Fruit fly (Drosophila melanogaster) whole organism, wandering third instar larva: ENCODE measurements around the gene TrissinR.

Experiments used
- OdsH ChIP-seq: fragments of 200-800 bp; sonication (Bioruptor generic); optimal IDR thresholded peaks from 2 replicates; lab custom pipeline; 2016; ENCODE audit warnings: missing biosample characterization, mild to moderate bottlenecking, missing genetic modification characterization
- br ChIP-seq: fragments of 200-800 bp; sonication (Bioruptor generic); optimal IDR thresholded peaks from 2 replicates; lab custom pipeline; 2016; ENCODE audit warnings: missing biosample characterization, missing genetic modification characterization
- brk ChIP-seq: fragments of 200-800 bp; sonication (Bioruptor generic); optimal IDR thresholded peaks from 2 replicates; lab custom pipeline; 2016; ENCODE audit warnings: missing biosample characterization, mild to moderate bottlenecking, missing genetic modification characterization
- foxo ChIP-seq, 2 experiments: fragments of 200-800 bp; sonication (Bioruptor generic); optimal IDR thresholded peaks; 2 replicates in 1 of 2; 3 replicates in 1 of 2; lab custom pipeline; 2016 to 2017; ENCODE audit warnings: missing biosample characterization in 2 of 2, missing genetic modification characterization in 2 of 2
- fru ChIP-seq: fragments of 200-800 bp; sonication (Bioruptor generic); optimal IDR thresholded peaks from 3 replicates; lab custom pipeline; 2016; ENCODE audit warnings: missing biosample characterization, mild to moderate bottlenecking, missing genetic modification characterization
- psq ChIP-seq: fragments of 200-800 bp; sonication (Bioruptor generic); optimal IDR thresholded peaks from 3 replicates; lab custom pipeline; 2017; ENCODE audit warnings: missing biosample characterization, mild to moderate bottlenecking, missing genetic modification characterization, moderate library complexity
- rgr ChIP-seq: fragments of 200-800 bp; sonication (Bioruptor generic); optimal IDR thresholded peaks from 3 replicates; lab custom pipeline; 2016; ENCODE audit warnings: missing biosample characterization, mild to moderate bottlenecking, missing genetic modification characterization

DNA sequence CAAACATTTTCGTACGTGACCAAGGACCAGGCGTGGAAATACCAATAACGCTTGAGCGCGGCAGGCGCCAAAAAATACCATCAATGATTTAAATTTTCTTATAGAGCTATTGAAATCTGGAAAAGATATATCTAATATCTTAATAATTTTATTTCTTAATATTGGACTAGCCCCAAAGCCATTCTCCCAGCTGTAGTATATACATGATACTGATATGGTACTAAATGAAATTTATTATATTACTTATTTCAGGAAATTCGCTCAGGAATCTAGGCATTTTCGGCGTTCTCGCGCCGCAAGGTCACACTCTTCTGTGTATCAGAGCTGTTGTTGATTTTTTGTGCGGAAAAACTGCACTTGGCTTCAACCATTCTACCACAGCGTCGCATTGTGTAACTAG is 21.9 kb upstream of the TrissinR start, which contains the start of the genes CG14005 and CG7239:
- TF ChIP-seq foxo (GFP tag; optimal IDR thresholded peaks at IDR 0.05; lab: Kevin White, UChicago) = no peak
- no peak for TF ChIP-seq rgr (GFP tag; lab: Kevin White, UChicago)
- no peak for TF ChIP-seq fru (GFP tag; lab: Kevin White, UChicago)
- no peak for TF ChIP-seq psq (GFP tag; lab: Kevin White, UChicago)
- TF ChIP-seq brk = no peak
- no peak for TF ChIP-seq br
- TF ChIP-seq OdsH (GFP tag; lab: Kevin White, UChicago) = no peak
